Worm (Caenorhabditis elegans) whole organism, L4 larva: ENCODE results near the gene F18G5.1.

ENCODE experiments used
- F10B5.3 ChIP-seq: sonication (generic microtip); optimal IDR thresholded peaks from 2 replicates; lab custom pipeline; 2016; ENCODE audit warnings: mild to moderate bottlenecking, missing genetic modification characterization, missing compliant biosample characterization
- F26F4.8 ChIP-seq: fragments of 200-800 bp; sonication (Bioruptor generic); conservative IDR thresholded peaks from 2 replicates; pipeline ENCODE4 v1.3.6; 2022; ENCODE audit warnings: missing genetic modification characterization, missing compliant biosample characterization
- F44E2.7 ChIP-seq: fragments of 200-800 bp; sonication (Bioruptor generic); IDR thresholded peaks from 2 replicates; pipeline ENCODE4 v2.1.2; 2022; ENCODE audit warnings: missing genetic modification characterization, missing compliant biosample characterization
- F49E8.2 ChIP-seq: sonication (generic microtip); optimal IDR thresholded peaks from 2 replicates; lab custom pipeline; 2016; ENCODE audit warnings: missing compliant biosample characterization, mild to moderate bottlenecking, missing genetic modification characterization, borderline replicate concordance
- Y105C5A.15 ChIP-seq: fragments of 200-800 bp; sonication (Bioruptor generic); IDR thresholded peaks from 2 replicates; pipeline ENCODE4 v1.3.6; 2022; ENCODE audit warnings: missing genetic modification characterization, missing compliant biosample characterization
- Y48G9A.11 ChIP-seq: fragments of 200-800 bp; sonication (Bioruptor generic); IDR thresholded peaks from 2 replicates; pipeline ENCODE4 v1.3.6; 2022; ENCODE audit warnings: missing genetic modification reagents, missing genetic modification characterization, missing compliant biosample characterization
- ZK337.2 ChIP-seq: fragments of 200-800 bp; sonication (Bioruptor generic); IDR thresholded peaks from 2 replicates; pipeline ENCODE4 v1.3.6; 2022; ENCODE audit warnings: missing genetic modification reagents, missing genetic modification characterization, missing compliant biosample characterization
- aha-1 ChIP-seq: fragments of 150-350 bp; peaks from one replicate; lab custom pipeline; 2014; ENCODE audit warnings: missing biosample characterization, missing genetic modification characterization
- ceh-32 ChIP-seq: sonication (generic microtip); optimal IDR thresholded peaks from 2 replicates; lab custom pipeline; 2016; ENCODE audit warnings: mild to moderate bottlenecking, missing genetic modification characterization, missing compliant biosample characterization; ENCODE audit not compliant: poor library complexity
- ceh-44 ChIP-seq: fragments of 200-800 bp; sonication (Bioruptor generic); IDR thresholded peaks from 2 replicates; pipeline ENCODE4 v1.3.6; 2022; ENCODE audit warnings: missing genetic modification reagents, missing genetic modification characterization, missing compliant biosample characterization
- ces-1 ChIP-seq: fragments of 150-350 bp; sonication (generic microtip); optimal IDR thresholded peaks from 4 replicates; lab custom pipeline; 2014; ENCODE audit warnings: missing biosample characterization, missing genetic modification reagents, missing genetic modification characterization
- daf-12 ChIP-seq: fragments of 150-350 bp; optimal IDR thresholded peaks from 2 replicates; lab custom pipeline; 2014; ENCODE audit warnings: missing biosample characterization, missing genetic modification reagents, missing genetic modification characterization
- daf-19 ChIP-seq: fragments of 200-800 bp; sonication (Bioruptor generic); conservative IDR thresholded peaks from 2 replicates; pipeline ENCODE4 v1.3.6; 2022; ENCODE audit warnings: missing genetic modification characterization, missing compliant biosample characterization
- dmd-6 ChIP-seq: fragments of 200-800 bp; sonication (Bioruptor generic); IDR thresholded peaks from 2 replicates; pipeline ENCODE4 v1.3.6; 2022; ENCODE audit warnings: missing genetic modification reagents, missing genetic modification characterization, missing compliant biosample characterization
- dve-1 ChIP-seq: sonication (generic microtip); optimal IDR thresholded peaks from 2 replicates; lab custom pipeline; 2017; ENCODE audit warnings: antibody characterized with exemption, mild to moderate bottlenecking, missing genetic modification characterization, missing compliant biosample characterization; ENCODE audit not compliant: insufficient read depth
- fkh-10 ChIP-seq: fragments of 150-350 bp; optimal IDR thresholded peaks from 2 replicates; lab custom pipeline; 2014; ENCODE audit warnings: missing biosample characterization, missing genetic modification reagents, missing genetic modification characterization
- fos-1 ChIP-seq: fragments of 150-350 bp; optimal IDR thresholded peaks from 2 replicates; lab custom pipeline; 2014; ENCODE audit warnings: missing biosample characterization, missing genetic modification characterization
- hmg-1.1 ChIP-seq: fragments of 200-800 bp; sonication (Bioruptor generic); IDR thresholded peaks from 2 replicates; pipeline ENCODE4 v1.3.6; 2022; ENCODE audit warnings: missing genetic modification reagents, missing genetic modification characterization, missing compliant biosample characterization
- jun-1 ChIP-seq: fragments of 150-350 bp; optimal IDR thresholded peaks from 2 replicates; lab custom pipeline; 2014; ENCODE audit warnings: missing biosample characterization, missing genetic modification reagents, missing genetic modification characterization
- lin-1 ChIP-seq: fragments of 200-800 bp; sonication (Bioruptor generic); IDR thresholded peaks from 2 replicates; pipeline ENCODE4 v1.3.6; 2022; ENCODE audit warnings: missing genetic modification reagents, missing genetic modification characterization, missing compliant biosample characterization
- lin-13 ChIP-seq: fragments of 150-350 bp; optimal IDR thresholded peaks from 2 replicates; lab custom pipeline; 2014; ENCODE audit warnings: missing biosample characterization, missing genetic modification reagents, missing genetic modification characterization
- lin-38 ChIP-seq: fragments of 200-800 bp; sonication (Bioruptor generic); IDR thresholded peaks from 2 replicates; pipeline ENCODE4 v1.3.6; 2022; ENCODE audit warnings: missing genetic modification reagents, missing genetic modification characterization, missing compliant biosample characterization
- lin-39 ChIP-seq: fragments of 150-350 bp; optimal IDR thresholded peaks from 2 replicates; lab custom pipeline; 2014; ENCODE audit warnings: missing biosample characterization, missing genetic modification reagents, missing genetic modification characterization
- lsy-2 ChIP-seq, 2 experiments: fragments of 150-350 bp in 1 of 2; sonication (generic microtip) in 1 of 2; optimal IDR thresholded peaks; 2 replicates each; lab custom pipeline; 2014 to 2017; ENCODE audit warnings: missing biosample characterization in 2 of 2, missing genetic modification characterization in 2 of 2
- mdl-1 ChIP-seq, 2 experiments: fragments of 150-350 bp in 1 of 2; sonication (generic microtip) in 1 of 2; optimal IDR thresholded peaks; 2 replicates each; lab custom pipeline; 2014 to 2017; ENCODE audit warnings: missing biosample characterization in 2 of 2, missing genetic modification characterization in 2 of 2
- nhr-102 ChIP-seq: sonication (generic microtip); optimal IDR thresholded peaks from 2 replicates; lab custom pipeline; 2016; ENCODE audit warnings: mild to moderate bottlenecking, missing genetic modification characterization, moderate library complexity, missing compliant biosample characterization
- nhr-11 ChIP-seq: fragments of 150-350 bp; optimal IDR thresholded peaks from 2 replicates; lab custom pipeline; 2014; ENCODE audit warnings: missing biosample characterization, missing genetic modification characterization
- nhr-237 ChIP-seq: sonication (generic microtip); optimal IDR thresholded peaks from 2 replicates; lab custom pipeline; 2017; ENCODE audit warnings: missing biosample characterization, missing genetic modification characterization
- nhr-28 ChIP-seq: fragments of 150-350 bp; optimal IDR thresholded peaks from 2 replicates; lab custom pipeline; 2014; ENCODE audit warnings: missing biosample characterization, missing genetic modification characterization
- nhr-41 ChIP-seq: fragments of 200-800 bp; sonication (Bioruptor generic); IDR thresholded peaks from 2 replicates; pipeline ENCODE4 v1.3.6; 2022; ENCODE audit warnings: missing genetic modification reagents, missing genetic modification characterization, missing compliant biosample characterization
- nhr-42 ChIP-seq: fragments of 200-800 bp; sonication (Bioruptor generic); IDR thresholded peaks from 2 replicates; pipeline ENCODE4 v1.3.6; 2022; ENCODE audit warnings: missing genetic modification characterization, missing compliant biosample characterization
- nhr-6 ChIP-seq: fragments of 150-350 bp; optimal IDR thresholded peaks from 2 replicates; lab custom pipeline; 2014; ENCODE audit warnings: missing biosample characterization, missing genetic modification characterization
- nhr-77 ChIP-seq: fragments of 150-350 bp; optimal IDR thresholded peaks from 2 replicates; lab custom pipeline; 2014; ENCODE audit warnings: missing biosample characterization, missing genetic modification characterization
- pha-4 ChIP-seq, 2 experiments: fragments of 150-350 bp in 1 of 2; fragments of 200-800 bp in 1 of 2; sonication (Bioruptor generic) in 1 of 2; IDR thresholded peaks in 1 of 2; optimal IDR thresholded peaks in 1 of 2; 2 replicates each; pipeline versions ENCODE4 v1.3.6 to Lab custom; 2014 to 2022; ENCODE audit warnings: missing genetic modification characterization in 2 of 2, missing genetic modification reagents in 2 of 2, missing biosample characterization in 1 of 2, missing compliant biosample characterization in 1 of 2
- php-3 ChIP-seq: fragments of 200-800 bp; sonication (Bioruptor generic); IDR thresholded peaks from 2 replicates; pipeline ENCODE4 v1.3.6; 2022; ENCODE audit warnings: missing genetic modification reagents, missing genetic modification characterization, missing compliant biosample characterization
- pqm-1 ChIP-seq: sonication (generic microtip); optimal IDR thresholded peaks from 2 replicates; lab custom pipeline; 2017; ENCODE audit warnings: missing biosample characterization, missing genetic modification characterization
- sdz-12 ChIP-seq: fragments of 200-800 bp; sonication (Bioruptor generic); optimal IDR thresholded peaks from 2 replicates; lab custom pipeline; 2018; ENCODE audit warnings: mild to moderate bottlenecking, missing genetic modification characterization, missing compliant biosample characterization
- set-16 ChIP-seq: fragments of 200-800 bp; sonication (Bioruptor generic); IDR thresholded peaks from 2 replicates; pipeline ENCODE4 v1.3.6; 2022; ENCODE audit warnings: missing genetic modification reagents, missing genetic modification characterization, missing compliant biosample characterization
- skn-1 ChIP-seq: fragments of 150-350 bp; optimal IDR thresholded peaks from 2 replicates; lab custom pipeline; 2014; ENCODE audit warnings: missing biosample characterization, missing genetic modification characterization
- tag-97 ChIP-seq: fragments of 200-800 bp; sonication (Bioruptor generic); IDR thresholded peaks from 2 replicates; pipeline ENCODE4 v1.3.6; 2022; ENCODE audit warnings: missing genetic modification characterization, missing compliant biosample characterization
- unc-130 ChIP-seq: sonication (generic microtip); optimal IDR thresholded peaks from 2 replicates; lab custom pipeline; 2016; ENCODE audit warnings: missing genetic modification reagents, missing genetic modification characterization, missing compliant biosample characterization
- unc-62 ChIP-seq, 3 experiments: fragments of 150-350 bp in 1 of 3; sonication (generic microtip); optimal IDR thresholded peaks in 2 of 3; peaks in 1 of 3; 1 replicate in 1 of 3; 2 replicates in 2 of 3; lab custom pipeline; 2014 to 2017; ENCODE audit warnings: missing biosample characterization in 3 of 3, missing genetic modification characterization in 3 of 3, missing genetic modification reagents in 3 of 3, missing genotype in 1 of 3
- zfp-3 ChIP-seq: fragments of 200-800 bp; sonication (Bioruptor generic); conservative IDR thresholded peaks from 2 replicates; pipeline ENCODE4 v1.3.6; 2022; ENCODE audit warnings: missing genetic modification reagents, missing genetic modification characterization, missing compliant biosample characterization
- zip-2 ChIP-seq: fragments of 150-350 bp; optimal IDR thresholded peaks from 2 replicates; lab custom pipeline; 2014; ENCODE audit warnings: missing biosample characterization, missing genetic modification characterization
- ztf-7 ChIP-seq: fragments of 150-350 bp; optimal IDR thresholded peaks from 2 replicates; lab custom pipeline; 2014; ENCODE audit warnings: missing biosample characterization, missing genetic modification characterization

Gene F18G5.1

ce11 chrX:9268373-9268772, 8.7 kb downstream of the F18G5.1 start:
- 0 out of 2 replicates have a peak, but pooled peaks have one; percentile 32 for TF ChIP-seq php-3
- 0 out of 2 replicates have a peak, but pooled peaks have one; percentile 48 for TF ChIP-seq zfp-3
- no peak for TF ChIP-seq lin-13 (GFP tag; lab: Kevin White, UChicago)
- no peak for TF ChIP-seq F26F4.8 (GFP tag; lab: Robert Waterston, UW)
- peak; percentile 22 for TF ChIP-seq F10B5.3 (tag; lab: Kevin White, UChicago)
- no peak for TF ChIP-seq ceh-32 (tag; lab: Kevin White, UChicago)
- peak in 1 of 2 experiments; percentile 93 for TF ChIP-seq unc-62 (GFP tag; optimal IDR thresholded peaks at IDR 0.05 in 1 of 2; lab: Kevin White, UChicago)
- no peak for TF ChIP-seq unc-62 (tag; optimal IDR thresholded peaks at IDR 0.05; lab: Kevin White, UChicago)
- peak; percentile 4 for TF ChIP-seq dve-1 (tag; lab: Kevin White, UChicago)
- TF ChIP-seq nhr-28 (tag; lab: Kevin White, UChicago), result no peak
- no peak for TF ChIP-seq ztf-7 (tag; lab: Kevin White, UChicago)
- TF ChIP-seq jun-1 (tag; lab: Kevin White, UChicago), result no peak
- TF ChIP-seq pqm-1, result no peak
- TF ChIP-seq daf-19 (GFP tag; lab: Robert Waterston, UW), result no peak
- TF ChIP-seq set-16 (GFP tag; lab: Robert Waterston, UW), result no peak
- TF ChIP-seq hmg-1.1 (GFP tag; lab: Robert Waterston, UW), result no peak

- TF ChIP-seq nhr-42 (GFP tag; lab: Robert Waterston, UW), result no peak
- no peak for TF ChIP-seq nhr-237
- TF ChIP-seq fkh-10 (GFP tag; lab: Kevin White, UChicago), result no peak
- no peak for TF ChIP-seq pha-4 (GFP tag; IDR thresholded peaks at IDR 0.05; lab: Robert Waterston, UW)
- TF ChIP-seq pha-4 (tag; optimal IDR thresholded peaks at IDR 0.05; lab: Kevin White, UChicago), result no peak
- no peak for TF ChIP-seq hmg-1.1 (GFP tag; lab: Robert Waterston, UW)
- no peak for TF ChIP-seq skn-1 (tag; lab: Kevin White, UChicago)
- TF ChIP-seq F44E2.7 (GFP tag; lab: Robert Waterston, UW), result no peak
- TF ChIP-seq F49E8.2, result no peak
- TF ChIP-seq sdz-12 (GFP tag; lab: Kevin White, UChicago), result no peak
- TF ChIP-seq ceh-44, result no peak
- TF ChIP-seq Y105C5A.15 (GFP tag; lab: Robert Waterston, UW), result no peak
- TF ChIP-seq F10B5.3 (tag; lab: Kevin White, UChicago), result no peak
- no peak for TF ChIP-seq ces-1 (GFP tag; lab: Kevin White, UChicago)
- no peak for TF ChIP-seq nhr-102 (tag; lab: Kevin White, UChicago)
- TF ChIP-seq unc-130 (GFP tag; lab: Kevin White, UChicago), result no peak
- no peak for TF ChIP-seq lin-38 (GFP tag; lab: Robert Waterston, UW)
- TF ChIP-seq zip-2 (tag; lab: Kevin White, UChicago), result no peak
- TF ChIP-seq, all 104 proteins: peak for 0
Measured at ce11 chrX:9270753-9271152, 11.1 kb downstream of the F18G5.1 start, which contains the start of gene B0416.5. TSS of gene B0416.5 (minus strand) at chrX:9270853.

ce11 chrX:9271886-9272285, 12.2 kb downstream of the F18G5.1 start:
- peak in 1 of 2 experiments; percentile 43 for TF ChIP-seq unc-62 (GFP tag; optimal IDR thresholded peaks at IDR 0.05 in 1 of 2; lab: Kevin White, UChicago)
- TF ChIP-seq unc-62 (tag; optimal IDR thresholded peaks at IDR 0.05; lab: Kevin White, UChicago), result no peak
- TF ChIP-seq lin-13 (GFP tag; lab: Kevin White, UChicago), result peak; percentile 18
- peak; percentile 51 for TF ChIP-seq nhr-6
- peak; percentile 82 for TF ChIP-seq dmd-6 (GFP tag; lab: Robert Waterston, UW)
- peak; percentile 80 for TF ChIP-seq pqm-1
- TF ChIP-seq Y105C5A.15 (GFP tag; lab: Robert Waterston, UW), result no peak
- TF ChIP-seq nhr-11 (tag; lab: Kevin White, UChicago), result no peak
- no peak for TF ChIP-seq fkh-10 (GFP tag; lab: Kevin White, UChicago)
- TF ChIP-seq tag-97, result no peak
- TF ChIP-seq pha-4 (GFP tag; IDR thresholded peaks at IDR 0.05; lab: Robert Waterston, UW), result 0 out of 2 replicates have a peak, but pooled peaks have one; percentile 35
- no peak for TF ChIP-seq pha-4 (tag; optimal IDR thresholded peaks at IDR 0.05; lab: Kevin White, UChicago)
- TF ChIP-seq ZK337.2 (GFP tag; lab: Robert Waterston, UW), result no peak
- peak; percentile 52; the same call in 1 of the 2 replicates for TF ChIP-seq nhr-41 (GFP tag; lab: Robert Waterston, UW)
- TF ChIP-seq dve-1 (tag; lab: Kevin White, UChicago), result peak; percentile 87
- TF ChIP-seq aha-1 (tag; lab: Kevin White, UChicago), result peak; percentile 94
- no peak for TF ChIP-seq mdl-1 (tag; optimal IDR thresholded peaks at IDR 0.05; lab: Kevin White, UChicago)
- TF ChIP-seq set-16 (GFP tag; lab: Robert Waterston, UW), result no peak
- TF ChIP-seq Y48G9A.11 (GFP tag; lab: Robert Waterston, UW), result no peak
- TF ChIP-seq nhr-77, result peak; percentile 25
- no peak for TF ChIP-seq lin-1 (GFP tag; lab: Robert Waterston, UW)
- no peak for TF ChIP-seq ceh-44
- TF ChIP-seq daf-12, result no peak
- peak; percentile 75 for TF ChIP-seq nhr-28 (tag; lab: Kevin White, UChicago)
- TF ChIP-seq lsy-2 (tag; optimal IDR thresholded peaks at IDR 0.05; lab: Kevin White, UChicago), result no peak
- TF ChIP-seq lin-39, result no peak
- TF ChIP-seq fos-1 (tag; lab: Kevin White, UChicago), result no peak
- no peak for TF ChIP-seq F49E8.2
